Fruit fly (Drosophila melanogaster): ENCODE results near the gene Ir75d.

DNA sequence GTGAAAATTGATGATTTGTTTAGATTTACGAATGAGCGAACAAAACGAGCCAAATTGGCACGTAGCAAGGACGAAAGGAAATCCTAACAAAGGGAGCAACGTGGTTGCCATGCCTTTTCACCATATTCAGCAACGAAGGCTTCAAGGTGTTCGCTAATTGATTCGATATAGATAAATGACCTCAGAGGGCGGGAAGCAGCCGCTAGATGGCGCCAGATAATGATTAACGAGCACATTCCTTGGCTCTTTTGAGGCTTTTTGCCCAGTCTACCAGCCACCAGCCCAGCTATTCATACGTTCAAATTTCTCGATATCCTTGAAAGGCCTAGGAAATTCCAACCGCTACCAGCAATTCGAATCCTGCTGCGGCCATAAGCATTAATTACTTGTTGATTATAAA, 5.5 kb upstream of the Ir75d start:
- TF ChIP-seq CTCF (optimal IDR thresholded peaks at IDR 0.05): peak; percentile 71 to 77
- TF ChIP-seq CG8478 (optimal IDR thresholded peaks at IDR 0.05): no peak

All from S2 (cell line).